Worm (Caenorhabditis elegans): ENCODE results near the gene F53F4.1.

F53F4.1 gene

ce11 chrV:13565781-13566180 lies 18.8 kb upstream of the F53F4.1 start, which contains the start of gene slrp-1:
Gene slrp-1, plus strand, starts transcription at chrV:13565863.
- TF ChIP-seq ceh-36 (tag; optimal IDR thresholded peaks at IDR 0.05) (no peak), ama-1 (optimal IDR thresholded peaks at IDR 0.05) (no peak), tbx-11 (GFP tag; IDR thresholded peaks at IDR 0.05) (no peak), hmbx-1 (tag; optimal IDR thresholded peaks at IDR 0.05) (no peak), B0310.2 (tag; optimal IDR thresholded peaks at IDR 0.05) (no peak), ets-7 (tag; optimal IDR thresholded peaks at IDR 0.05) (no peak), tbx-37 (GFP tag; conservative IDR thresholded peaks at IDR 0.05) (no peak), ceh-13 (GFP tag; optimal IDR thresholded peaks at IDR 0.05) (no peak), scrt-1 (GFP tag; IDR thresholded peaks at IDR 0.05) (no peak), tra-4 (tag; optimal IDR thresholded peaks at IDR 0.05) (no peak), pes-1 (GFP tag; IDR thresholded peaks at IDR 0.05) (no peak), F13C5.2 (tag; optimal IDR thresholded peaks at IDR 0.05) (no peak), hmg-4 (GFP tag; optimal IDR thresholded peaks at IDR 0.05) (no peak), aly-1 (tag; optimal IDR thresholded peaks at IDR 0.05) (no peak), sea-1 (GFP tag; conservative IDR thresholded peaks at IDR 0.05) (no peak), hnd-1 (tag; optimal IDR thresholded peaks at IDR 0.05) (no peak), flt-1 (GFP tag; IDR thresholded peaks at IDR 0.05) (no peak)

- TF ChIP-seq flt-1 (GFP tag; IDR thresholded peaks at IDR 0.05), result no peak
- no peak for TF ChIP-seq B0310.2 (tag; optimal IDR thresholded peaks at IDR 0.05)
- no peak for TF ChIP-seq hmg-4 (GFP tag; optimal IDR thresholded peaks at IDR 0.05)
- TF ChIP-seq ets-7 (tag; optimal IDR thresholded peaks at IDR 0.05), result no peak
- TF ChIP-seq ceh-13 (GFP tag; optimal IDR thresholded peaks at IDR 0.05), result no peak
- TF ChIP-seq aly-1 (tag; optimal IDR thresholded peaks at IDR 0.05), result no peak
- no peak for TF ChIP-seq F13C5.2 (tag; optimal IDR thresholded peaks at IDR 0.05)
- TF ChIP-seq tbx-11 (GFP tag; IDR thresholded peaks at IDR 0.05), result no peak
- TF ChIP-seq sea-1 (GFP tag; conservative IDR thresholded peaks at IDR 0.05), result no peak
- no peak for TF ChIP-seq ceh-36 (tag; optimal IDR thresholded peaks at IDR 0.05)
- TF ChIP-seq pes-1 (GFP tag; IDR thresholded peaks at IDR 0.05), result no peak
- TF ChIP-seq hmbx-1 (tag; optimal IDR thresholded peaks at IDR 0.05), result no peak
- TF ChIP-seq ama-1 (optimal IDR thresholded peaks at IDR 0.05), result no peak
- TF ChIP-seq scrt-1 (GFP tag; IDR thresholded peaks at IDR 0.05), result no peak
- TF ChIP-seq hnd-1 (tag; optimal IDR thresholded peaks at IDR 0.05), result no peak
- TF ChIP-seq tbx-37 (GFP tag; conservative IDR thresholded peaks at IDR 0.05), result no peak
- TF ChIP-seq tra-4 (tag; optimal IDR thresholded peaks at IDR 0.05), result no peak
Observed at ce11 chrV:13566967-13567366, 17.6 kb upstream of the F53F4.1 start.

- TF ChIP-seq F13C5.2 (tag; optimal IDR thresholded peaks at IDR 0.05) (no peak), sea-1 (GFP tag; conservative IDR thresholded peaks at IDR 0.05) (no peak), scrt-1 (GFP tag; IDR thresholded peaks at IDR 0.05) (no peak), aly-1 (tag; optimal IDR thresholded peaks at IDR 0.05) (no peak), ama-1 (optimal IDR thresholded peaks at IDR 0.05) (no peak), ceh-13 (GFP tag; optimal IDR thresholded peaks at IDR 0.05) (no peak), tra-4 (tag; optimal IDR thresholded peaks at IDR 0.05) (no peak), pes-1 (GFP tag; IDR thresholded peaks at IDR 0.05) (no peak), B0310.2 (tag; optimal IDR thresholded peaks at IDR 0.05) (no peak), hmg-4 (GFP tag; optimal IDR thresholded peaks at IDR 0.05) (no peak), ets-7 (tag; optimal IDR thresholded peaks at IDR 0.05) (no peak), hnd-1 (tag; optimal IDR thresholded peaks at IDR 0.05) (no peak), flt-1 (GFP tag; IDR thresholded peaks at IDR 0.05) (no peak), ceh-36 (tag; optimal IDR thresholded peaks at IDR 0.05) (no peak), hmbx-1 (tag; optimal IDR thresholded peaks at IDR 0.05) (no peak), tbx-37 (GFP tag; conservative IDR thresholded peaks at IDR 0.05) (no peak), tbx-11 (GFP tag; IDR thresholded peaks at IDR 0.05) (no peak)
Observed at ce11 chrV:13568533-13568932, 16.1 kb upstream of the F53F4.1 start, which contains the start of the genes nuaf-1 and bir-2. Gene nuaf-1, minus strand, starts transcription at chrV:13568630. Gene bir-2, plus strand, starts transcription at chrV:13568850.

- TF ChIP-seq hnd-1 (tag; optimal IDR thresholded peaks at IDR 0.05), result no peak
- TF ChIP-seq ceh-36 (tag; optimal IDR thresholded peaks at IDR 0.05), result no peak
- TF ChIP-seq ceh-13 (GFP tag; optimal IDR thresholded peaks at IDR 0.05), result no peak
- TF ChIP-seq hmbx-1 (tag; optimal IDR thresholded peaks at IDR 0.05), result no peak
- no peak for TF ChIP-seq pes-1 (GFP tag; IDR thresholded peaks at IDR 0.05)
- no peak for TF ChIP-seq B0310.2 (tag; optimal IDR thresholded peaks at IDR 0.05)
- no peak for TF ChIP-seq F13C5.2 (tag; optimal IDR thresholded peaks at IDR 0.05)
- TF ChIP-seq aly-1 (tag; optimal IDR thresholded peaks at IDR 0.05), result no peak
- TF ChIP-seq sea-1 (GFP tag; conservative IDR thresholded peaks at IDR 0.05), result no peak
- no peak for TF ChIP-seq ama-1 (optimal IDR thresholded peaks at IDR 0.05)
- no peak for TF ChIP-seq scrt-1 (GFP tag; IDR thresholded peaks at IDR 0.05)
- no peak for TF ChIP-seq flt-1 (GFP tag; IDR thresholded peaks at IDR 0.05)
- TF ChIP-seq tbx-37 (GFP tag; conservative IDR thresholded peaks at IDR 0.05), result no peak
- TF ChIP-seq ets-7 (tag; optimal IDR thresholded peaks at IDR 0.05), result no peak
- TF ChIP-seq hmg-4 (GFP tag; optimal IDR thresholded peaks at IDR 0.05), result no peak
- no peak for TF ChIP-seq tra-4 (tag; optimal IDR thresholded peaks at IDR 0.05)
- no peak for TF ChIP-seq tbx-11 (GFP tag; IDR thresholded peaks at IDR 0.05)
Observed at ce11 chrV:13571714-13572258, 12.8 kb upstream of the F53F4.1 start, which contains the start of gene C50B8.4. Gene C50B8.4, plus strand, starts transcription at chrV:13572012.

- TF ChIP-seq ets-7 (tag; optimal IDR thresholded peaks at IDR 0.05) (no peak), tra-4 (tag; optimal IDR thresholded peaks at IDR 0.05) (no peak), pes-1 (GFP tag; IDR thresholded peaks at IDR 0.05) (no peak)
Observed at ce11 chrV:13575866-13576265, 8.7 kb upstream of the F53F4.1 start.

ce11 chrV:13576828-13577227 lies 7.8 kb upstream of the F53F4.1 start:
- TF ChIP-seq B0310.2 (tag; optimal IDR thresholded peaks at IDR 0.05), result no peak
- no peak for TF ChIP-seq ceh-36 (tag; optimal IDR thresholded peaks at IDR 0.05)
- no peak for TF ChIP-seq pes-1 (GFP tag; IDR thresholded peaks at IDR 0.05)
- no peak for TF ChIP-seq sea-1 (GFP tag; conservative IDR thresholded peaks at IDR 0.05)

ce11 chrV:13577463-13577862 lies 7.1 kb upstream of the F53F4.1 start:
- no peak for TF ChIP-seq flt-1 (GFP tag; IDR thresholded peaks at IDR 0.05)
- TF ChIP-seq B0310.2 (tag; optimal IDR thresholded peaks at IDR 0.05), result no peak
- TF ChIP-seq ets-7 (tag; optimal IDR thresholded peaks at IDR 0.05), result no peak
- no peak for TF ChIP-seq tbx-37 (GFP tag; conservative IDR thresholded peaks at IDR 0.05)
- no peak for TF ChIP-seq hmbx-1 (tag; optimal IDR thresholded peaks at IDR 0.05)
- TF ChIP-seq hmg-4 (GFP tag; optimal IDR thresholded peaks at IDR 0.05), result no peak
- TF ChIP-seq tbx-11 (GFP tag; IDR thresholded peaks at IDR 0.05), result no peak
- no peak for TF ChIP-seq ceh-36 (tag; optimal IDR thresholded peaks at IDR 0.05)
- TF ChIP-seq F13C5.2 (tag; optimal IDR thresholded peaks at IDR 0.05), result no peak
- TF ChIP-seq ceh-13 (GFP tag; optimal IDR thresholded peaks at IDR 0.05), result no peak
- no peak for TF ChIP-seq ama-1 (optimal IDR thresholded peaks at IDR 0.05)
- TF ChIP-seq pes-1 (GFP tag; IDR thresholded peaks at IDR 0.05), result no peak
- no peak for TF ChIP-seq tra-4 (tag; optimal IDR thresholded peaks at IDR 0.05)
- TF ChIP-seq aly-1 (tag; optimal IDR thresholded peaks at IDR 0.05), result no peak
- TF ChIP-seq hnd-1 (tag; optimal IDR thresholded peaks at IDR 0.05), result no peak
